Fruit fly (Drosophila melanogaster) whole organism, embryonic: Measurements from ENCODE around the gene CG9630.

ENCODE experiments used
- Atf-2 ChIP-seq: fragments of 200-800 bp; sonication (Bioruptor generic); optimal IDR thresholded peaks from 2 replicates; lab custom pipeline; 2016; ENCODE audit warnings: missing biosample characterization, missing genetic modification characterization
- Atf6 ChIP-seq: fragments of 200-800 bp; sonication (Bioruptor generic); IDR thresholded peaks from 2 replicates; pipeline ENCODE4 v1.3.6; 2022; ENCODE audit warnings: missing biosample characterization, missing genetic modification characterization
- B-H2 ChIP-seq: fragments of 200-800 bp; sonication (Bioruptor generic); optimal IDR thresholded peaks from 2 replicates; lab custom pipeline; 2018; ENCODE audit warnings: missing biosample characterization, mild to moderate bottlenecking, missing genetic modification characterization
- CG10209 ChIP-seq: fragments of 200-800 bp; sonication (Bioruptor generic); optimal IDR thresholded peaks from 3 replicates; lab custom pipeline; 2017; ENCODE audit warnings: missing biosample characterization, mild to moderate bottlenecking, missing genetic modification characterization, missing genetic modification reagents
- CG11696 ChIP-seq: fragments of 200-800 bp; sonication (Bioruptor generic); IDR thresholded peaks from 2 replicates; pipeline ENCODE4 v1.3.6; 2022; ENCODE audit warnings: missing biosample characterization, missing genetic modification characterization
- CG11723 ChIP-seq: fragments of 200-800 bp; sonication (Bioruptor generic); optimal IDR thresholded peaks from 2 replicates; lab custom pipeline; 2017; ENCODE audit warnings: missing biosample characterization, mild to moderate bottlenecking, missing genetic modification characterization
- CG12299 ChIP-seq: fragments of 200-800 bp; sonication (Bioruptor generic); optimal IDR thresholded peaks from 2 replicates; lab custom pipeline; 2018; ENCODE audit warnings: missing biosample characterization, mild to moderate bottlenecking, missing genetic modification characterization
- CG13123 ChIP-seq: fragments of 200-800 bp; sonication (Bioruptor generic); optimal IDR thresholded peaks from 2 replicates; lab custom pipeline; 2016; ENCODE audit warnings: missing biosample characterization, missing genetic modification characterization
- CG1529 ChIP-seq: fragments of 200-800 bp; sonication (Bioruptor generic); optimal IDR thresholded peaks from 3 replicates; lab custom pipeline; 2018; ENCODE audit warnings: missing biosample characterization, missing genetic modification characterization
- CG15479 ChIP-seq: fragments of 200-800 bp; sonication (Bioruptor generic); optimal IDR thresholded peaks from 3 replicates; lab custom pipeline; 2019; ENCODE audit warnings: missing biosample characterization, mild to moderate bottlenecking, missing genetic modification characterization, moderate library complexity
- CG15514 ChIP-seq: fragments of 200-800 bp; sonication (Bioruptor generic); optimal IDR thresholded peaks from 3 replicates; lab custom pipeline; 2017; ENCODE audit warnings: missing biosample characterization, missing genetic modification characterization, mild to moderate bottlenecking, moderate library complexity, missing genetic modification reagents
- CG1603 ChIP-seq: fragments of 200-800 bp; sonication (Bioruptor generic); optimal IDR thresholded peaks from 2 replicates; lab custom pipeline; 2019; ENCODE audit warnings: missing biosample characterization, mild to moderate bottlenecking, missing genetic modification characterization, moderate library complexity
- CG17568 ChIP-seq: fragments of 200-800 bp; sonication (Bioruptor generic); optimal IDR thresholded peaks from 2 replicates; lab custom pipeline; 2018; ENCODE audit warnings: missing biosample characterization, mild to moderate bottlenecking, missing genetic modification characterization, moderate library complexity
- CG18764 ChIP-seq: fragments of 200-800 bp; sonication (Bioruptor generic); optimal IDR thresholded peaks from 3 replicates; lab custom pipeline; 2016; ENCODE audit warnings: missing biosample characterization, missing genetic modification characterization
- CG2712 ChIP-seq: fragments of 200-800 bp; optimal IDR thresholded peaks from 3 replicates; lab custom pipeline; 2019; ENCODE audit warnings: missing biosample characterization, mild to moderate bottlenecking, missing genetic modification characterization, moderate library complexity
- CG3995 ChIP-seq: fragments of 200-800 bp; sonication (Bioruptor generic); optimal IDR thresholded peaks from 3 replicates; lab custom pipeline; 2016; ENCODE audit warnings: missing biosample characterization, missing genetic modification characterization
- CG42726 ChIP-seq: fragments of 200-800 bp; sonication (Bioruptor generic); IDR thresholded peaks from 2 replicates; pipeline ENCODE4 v1.3.6; 2022; ENCODE audit warnings: missing biosample characterization, missing genetic modification characterization; ENCODE audit not compliant: partially characterized antibody
- CG4328 ChIP-seq: fragments of 200-800 bp; sonication (Bioruptor generic); optimal IDR thresholded peaks from 3 replicates; lab custom pipeline; 2017; ENCODE audit warnings: missing biosample characterization, missing genetic modification reagents, missing genetic modification characterization
- CG4820 ChIP-seq: fragments of 200-800 bp; sonication (Bioruptor generic); optimal IDR thresholded peaks from 3 replicates; lab custom pipeline; 2016; ENCODE audit warnings: missing biosample characterization, missing genetic modification characterization
- CG6654 ChIP-seq: fragments of 200-800 bp; sonication (Bioruptor generic); optimal IDR thresholded peaks from 2 replicates; lab custom pipeline; 2017; ENCODE audit warnings: missing biosample characterization, mild to moderate bottlenecking, missing genetic modification characterization
- CG8290 ChIP-seq, 3 experiments: fragments of 200-800 bp; sonication (Bioruptor generic); optimal IDR thresholded peaks; 2 replicates each; lab custom pipeline; 2016 to 2019; ENCODE audit warnings: missing biosample characterization in 3 of 3, missing genetic modification characterization in 3 of 3, mild to moderate bottlenecking in 2 of 3, moderate library complexity in 1 of 3
- CG9215 ChIP-seq: fragments of 200-800 bp; sonication (Bioruptor generic); IDR thresholded peaks from 2 replicates; pipeline ENCODE4 v1.3.6; 2022; ENCODE audit warnings: missing biosample characterization, missing genetic modification characterization
- CG9727 ChIP-seq: fragments of 200-800 bp; sonication (Bioruptor generic); optimal IDR thresholded peaks from 3 replicates; lab custom pipeline; 2017; ENCODE audit warnings: missing biosample characterization, mild to moderate bottlenecking, missing genetic modification characterization
- CG9932 ChIP-seq: fragments of 200-800 bp; sonication (Bioruptor generic); IDR thresholded peaks from 2 replicates; pipeline ENCODE4 v1.3.6; 2022; ENCODE audit warnings: missing biosample characterization, missing genetic modification characterization
- Dad ChIP-seq: fragments of 200-800 bp; sonication (Bioruptor generic); optimal IDR thresholded peaks from 3 replicates; lab custom pipeline; 2016; ENCODE audit warnings: missing biosample characterization, missing genetic modification characterization
- E2f2 ChIP-seq: fragments of 200-800 bp; sonication (Bioruptor generic); IDR thresholded peaks from 2 replicates; pipeline ENCODE4 v1.3.6; 2022; ENCODE audit warnings: missing biosample characterization, missing genetic modification characterization
- HLH3B ChIP-seq: fragments of 200-800 bp; sonication (Bioruptor generic); IDR thresholded peaks from 2 replicates; pipeline ENCODE4 v1.3.6; 2022; ENCODE audit warnings: missing biosample characterization, missing genetic modification characterization
- Hey ChIP-seq: fragments of 200-800 bp; sonication (Bioruptor generic); optimal IDR thresholded peaks from 3 replicates; lab custom pipeline; 2018; ENCODE audit warnings: missing biosample characterization, mild to moderate bottlenecking, missing genetic modification characterization
- NC2β ChIP-seq: fragments of 200-800 bp; sonication (Bioruptor generic); optimal IDR thresholded peaks from 2 replicates; lab custom pipeline; 2016; ENCODE audit warnings: missing biosample characterization, missing genetic modification characterization
- NFAT ChIP-seq: fragments of 200-800 bp; sonication (Bioruptor generic); IDR thresholded peaks from 2 replicates; pipeline ENCODE4 v1.3.6; 2022; ENCODE audit warnings: missing biosample characterization, missing genetic modification characterization
- Nf-YC ChIP-seq: fragments of 200-800 bp; optimal IDR thresholded peaks from 3 replicates; lab custom pipeline; 2019; ENCODE audit warnings: missing biosample characterization, mild to moderate bottlenecking, missing genetic modification characterization, moderate library complexity
- Six4 ChIP-seq: fragments of 200-800 bp; sonication (Bioruptor generic); optimal IDR thresholded peaks from 2 replicates; lab custom pipeline; 2016; ENCODE audit warnings: missing biosample characterization, missing genetic modification characterization
- bab2 ChIP-seq: fragments of 200-800 bp; sonication (Bioruptor generic); optimal IDR thresholded peaks from 2 replicates; lab custom pipeline; 2016; ENCODE audit warnings: missing biosample characterization, missing genetic modification characterization
- crp ChIP-seq, 2 experiments: fragments of 200-800 bp; sonication (Bioruptor generic); optimal IDR thresholded peaks; 2 replicates in 1 of 2; 3 replicates in 1 of 2; lab custom pipeline; 2017; ENCODE audit warnings: missing biosample characterization in 2 of 2, missing genetic modification characterization in 2 of 2, mild to moderate bottlenecking in 1 of 2, moderate library complexity in 1 of 2
- cwo ChIP-seq: fragments of 200-800 bp; sonication (Bioruptor generic); optimal IDR thresholded peaks from 3 replicates; lab custom pipeline; 2017; ENCODE audit warnings: missing biosample characterization, missing genetic modification characterization, mild to moderate bottlenecking, moderate library complexity, missing genetic modification reagents
- dysf ChIP-seq: fragments of 200-800 bp; sonication (Bioruptor generic); IDR thresholded peaks from 3 replicates; pipeline ENCODE4 v1.3.6; 2022; ENCODE audit warnings: missing biosample characterization, missing genetic modification characterization
- gce ChIP-seq: fragments of 200-800 bp; sonication (Bioruptor generic); IDR thresholded peaks from 3 replicates; pipeline ENCODE4 v1.3.6; 2022; ENCODE audit warnings: missing biosample characterization, missing genetic modification characterization
- her ChIP-seq: fragments of 200-800 bp; sonication (Bioruptor generic); optimal IDR thresholded peaks from 2 replicates; lab custom pipeline; 2016; ENCODE audit warnings: missing biosample characterization, missing genetic modification characterization
- insv ChIP-seq, 2 experiments: fragments of 200-800 bp; sonication (Bioruptor generic); optimal IDR thresholded peaks; 3 replicates each; lab custom pipeline; 2016 to 2018; ENCODE audit warnings: missing biosample characterization in 2 of 2, missing genetic modification characterization in 2 of 2
- kay ChIP-seq: fragments of 200-800 bp; sonication (Bioruptor generic); optimal IDR thresholded peaks from 2 replicates; lab custom pipeline; 2016; ENCODE audit warnings: missing biosample characterization, missing genetic modification characterization
- lab ChIP-seq: fragments of 200-800 bp; sonication (Bioruptor generic); optimal IDR thresholded peaks from 3 replicates; lab custom pipeline; 2017; ENCODE audit warnings: missing biosample characterization, missing genetic modification characterization, mild to moderate bottlenecking, moderate library complexity, missing genetic modification reagents
- onecut ChIP-seq: fragments of 200-800 bp; sonication (Bioruptor generic); IDR thresholded peaks from 2 replicates; pipeline ENCODE4 v1.3.6; 2022; ENCODE audit warnings: missing biosample characterization, missing genetic modification characterization
- ranshi ChIP-seq: fragments of 200-800 bp; sonication (Bioruptor generic); IDR thresholded peaks from 2 replicates; pipeline ENCODE4 v1.3.6; 2022; ENCODE audit warnings: missing biosample characterization, missing genetic modification characterization
- rib ChIP-seq: fragments of 200-800 bp; sonication (Bioruptor generic); IDR thresholded peaks from 2 replicates; pipeline ENCODE4 v1.3.6; 2022; ENCODE audit warnings: missing biosample characterization, missing genetic modification characterization
- scrt ChIP-seq: fragments of 200-800 bp; sonication (Bioruptor generic); optimal IDR thresholded peaks from 2 replicates; lab custom pipeline; 2018; ENCODE audit warnings: missing biosample characterization, mild to moderate bottlenecking, missing genetic modification characterization, moderate library complexity
- sd ChIP-seq: fragments of 200-800 bp; sonication (Bioruptor generic); optimal IDR thresholded peaks from 3 replicates; lab custom pipeline; 2018; ENCODE audit warnings: missing biosample characterization, mild to moderate bottlenecking, missing genetic modification characterization, moderate library complexity
- so ChIP-seq: fragments of 200-800 bp; sonication (Bioruptor generic); IDR thresholded peaks from 3 replicates; pipeline ENCODE4 v1.3.6; 2022; ENCODE audit warnings: missing biosample characterization, missing genetic modification characterization
- sqz ChIP-seq: fragments of 200-800 bp; sonication (Bioruptor generic); optimal IDR thresholded peaks from 3 replicates; lab custom pipeline; 2018; ENCODE audit warnings: missing biosample characterization, mild to moderate bottlenecking, missing genetic modification characterization
- trem ChIP-seq: fragments of 200-800 bp; optimal IDR thresholded peaks from 3 replicates; lab custom pipeline; 2019; ENCODE audit warnings: missing biosample characterization, mild to moderate bottlenecking, missing genetic modification characterization, moderate library complexity

The CG9630 gene

DNA sequence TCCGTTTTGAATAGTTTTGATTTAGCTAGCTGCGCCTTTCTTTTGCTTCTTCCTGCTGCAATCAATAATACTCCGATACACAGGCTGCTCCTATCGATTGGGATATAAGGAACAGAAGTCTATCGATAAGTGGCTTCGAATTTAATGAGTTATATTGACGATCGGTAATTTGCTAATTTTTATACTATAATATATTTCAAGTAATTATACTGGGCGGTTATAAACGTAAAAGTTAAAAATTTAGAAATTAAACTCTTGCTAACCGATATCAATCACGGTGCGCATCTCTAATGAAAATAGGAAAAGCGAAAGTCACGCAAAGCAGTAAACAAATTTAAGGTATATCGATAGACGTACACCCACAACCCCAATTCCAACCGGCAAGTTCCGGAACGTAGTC lies 26.0 kb downstream of the CG9630 start, which contains the start of the genes CG9636, CG18749 and CG33722 (continued):
- TF ChIP-seq B-H2 (GFP tag; lab: Kevin White, UChicago) = peak; percentile 71
- peak; percentile 77 for TF ChIP-seq CG8290 (GFP tag; optimal IDR thresholded peaks at IDR 0.05; lab: Kevin White, UChicago)
- TF ChIP-seq CG8290 (tag; optimal IDR thresholded peaks at IDR 0.05; lab: Kevin White, UChicago) = peak in 1 of 2 experiments; percentile 60
- no peak for TF ChIP-seq CG15479 (GFP tag; lab: Kevin White, UChicago)
- no peak for TF ChIP-seq so
- TF ChIP-seq trem (tag; lab: Kevin White, UChicago) = peak; percentile 86
- no peak for TF ChIP-seq cwo (GFP tag; lab: Kevin White, UChicago)
- no peak for TF ChIP-seq CG6654
- 0 out of 2 replicates have a peak, but pooled peaks have one; percentile 42 for TF ChIP-seq ranshi (GFP tag; lab: Robert Waterston, UW)
- TF ChIP-seq sd (tag; lab: Kevin White, UChicago) = peak; percentile 49
- no peak for TF ChIP-seq Atf-2 (GFP tag; lab: Kevin White, UChicago)
- TF ChIP-seq E2f2 (GFP tag; lab: Robert Waterston, UW) = peak; percentile 64
- peak; percentile 34 for TF ChIP-seq CG10209 (GFP tag; lab: Kevin White, UChicago)
- TF ChIP-seq CG4820 = peak; percentile 47
- 0 out of 2 replicates have a peak, but pooled peaks have one; percentile 28 for TF ChIP-seq CG42726 (GFP tag; lab: Robert Waterston, UW)
- TF ChIP-seq bab2 (GFP tag; lab: Kevin White, UChicago) = no peak
- TF ChIP-seq CG1603 (tag; lab: Kevin White, UChicago) = peak; percentile 38
- 0 out of 2 replicates have a peak, but pooled peaks have one; percentile 23 for TF ChIP-seq CG11696 (GFP tag; lab: Robert Waterston, UW)
- TF ChIP-seq NC2β = no peak
- no peak for TF ChIP-seq Hey
- TF ChIP-seq CG3995 (GFP tag; lab: Kevin White, UChicago) = peak; percentile 87
- TF ChIP-seq CG11723 (GFP tag; lab: Kevin White, UChicago) = peak; percentile 55
- TF ChIP-seq lab (GFP tag; lab: Kevin White, UChicago) = no peak
- peak; percentile 59 for TF ChIP-seq CG17568
- TF ChIP-seq Atf6 = peak; percentile 27; the same call in 1 of the 2 replicates
- TF ChIP-seq her (GFP tag; lab: Kevin White, UChicago) = no peak
- peak; percentile 76 for TF ChIP-seq CG9727 (GFP tag; lab: Kevin White, UChicago)
- TF ChIP-seq Nf-YC = peak; percentile 74
- peak; percentile 65 for TF ChIP-seq CG18764 (GFP tag; lab: Kevin White, UChicago)
- TF ChIP-seq dysf (GFP tag; lab: Robert Waterston, UW) = peak; percentile 53; the same call in 2 of the 3 replicates
- peak; percentile 77 for TF ChIP-seq CG9932 (GFP tag; lab: Robert Waterston, UW)
- TF ChIP-seq kay = peak; percentile 43
- peak; percentile 96 for TF ChIP-seq CG15514 (GFP tag; lab: Kevin White, UChicago)
- peak in 1 of 2 experiments; percentile 38 for TF ChIP-seq crp (GFP tag; optimal IDR thresholded peaks at IDR 0.05; lab: Kevin White, UChicago)
- peak; percentile 41 for TF ChIP-seq scrt (GFP tag; lab: Kevin White, UChicago)
- TF ChIP-seq Dad (GFP tag; lab: Kevin White, UChicago) = peak; percentile 53
- peak; percentile 7 for TF ChIP-seq CG4328 (GFP tag; lab: Kevin White, UChicago)
- peak; percentile 44; the same call in 1 of the 2 replicates for TF ChIP-seq rib (GFP tag; lab: Robert Waterston, UW)
- TF ChIP-seq NFAT = no peak
- peak in 1 of 2 experiments; percentile 16 for TF ChIP-seq insv (GFP tag; optimal IDR thresholded peaks at IDR 0.05; lab: Kevin White, UChicago)
- TF ChIP-seq onecut (GFP tag; lab: Robert Waterston, UW) = peak; percentile 96
- TF ChIP-seq CG13123 (GFP tag; lab: Kevin White, UChicago) = peak; percentile 48
- no peak for TF ChIP-seq sqz (GFP tag; lab: Kevin White, UChicago)
- 0 out of 2 replicates have a peak, but pooled peaks have one; percentile 20 for TF ChIP-seq CG9215 (GFP tag; lab: Robert Waterston, UW)
- peak; percentile 60 for TF ChIP-seq CG12299
- peak; percentile 35 for TF ChIP-seq CG1529 (GFP tag; lab: Kevin White, UChicago)
- peak; percentile 54 for TF ChIP-seq Six4
- peak; percentile 84 for TF ChIP-seq CG2712 (tag; lab: Kevin White, UChicago)
- peak; percentile 60; the same call in 1 of the 2 replicates for TF ChIP-seq HLH3B (GFP tag; lab: Robert Waterston, UW)
- TF ChIP-seq gce = 0 out of 3 replicates have a peak, but pooled peaks have one; percentile 36
